Worm (Caenorhabditis elegans) whole organism, L4 larva: Measurements from ENCODE around the gene cld-1.

Experiments
- D1046.2 ChIP-seq: fragments of 200-800 bp; sonication (Bioruptor generic); IDR thresholded peaks from 2 replicates; pipeline ENCODE4 v1.3.6; 2022; ENCODE audit warnings: missing genetic modification characterization, missing compliant biosample characterization
- ceh-82 ChIP-seq: sonication (generic microtip); optimal IDR thresholded peaks from 2 replicates; lab custom pipeline; 2017; ENCODE audit warnings: missing biosample characterization, missing genetic modification characterization
- egl-27 ChIP-seq: sonication (generic microtip); optimal IDR thresholded peaks from 3 replicates; lab custom pipeline; 2017; ENCODE audit warnings: missing biosample characterization, missing genetic modification reagents, missing genetic modification characterization
- lin-39 ChIP-seq: fragments of 150-350 bp; optimal IDR thresholded peaks from 2 replicates; lab custom pipeline; 2014; ENCODE audit warnings: missing biosample characterization, missing genetic modification reagents, missing genetic modification characterization
- nhr-28 ChIP-seq: fragments of 150-350 bp; optimal IDR thresholded peaks from 2 replicates; lab custom pipeline; 2014; ENCODE audit warnings: missing biosample characterization, missing genetic modification characterization
- nhr-6 ChIP-seq: fragments of 150-350 bp; optimal IDR thresholded peaks from 2 replicates; lab custom pipeline; 2014; ENCODE audit warnings: missing biosample characterization, missing genetic modification characterization
- nhr-76 ChIP-seq: fragments of 150-350 bp; optimal IDR thresholded peaks from 2 replicates; lab custom pipeline; 2014; ENCODE audit warnings: missing biosample characterization, missing genetic modification characterization
- unc-62 ChIP-seq, 3 experiments: fragments of 150-350 bp in 1 of 3; sonication (generic microtip); optimal IDR thresholded peaks in 2 of 3; peaks in 1 of 3; 1 replicate in 1 of 3; 2 replicates in 2 of 3; lab custom pipeline; 2014 to 2017; ENCODE audit warnings: missing biosample characterization in 3 of 3, missing genetic modification characterization in 3 of 3, missing genetic modification reagents in 3 of 3, missing genotype in 1 of 3

ce11 chrIV:12975981-12976380 is 39.9 kb upstream of the cld-1 start, which contains the start of gene dod-17:
- TF ChIP-seq D1046.2 (GFP tag; lab: Robert Waterston, UW) (no peak), ceh-82 (tag; lab: Kevin White, UChicago) (no peak), nhr-28 (no peak), lin-39 (tag; lab: Kevin White, UChicago) (no peak), egl-27 (tag; lab: Kevin White, UChicago) (no peak), unc-62 (GFP tag; optimal IDR thresholded peaks at IDR 0.05 in 1 of 2; lab: Kevin White, UChicago) (no peak), unc-62 (tag; optimal IDR thresholded peaks at IDR 0.05; lab: Kevin White, UChicago) (no peak), nhr-6 (tag; lab: Kevin White, UChicago) (no peak), nhr-76 (tag; lab: Kevin White, UChicago) (no peak)
